Worm (Caenorhabditis elegans): ENCODE measurements around the gene tag-10.

tag-10 gene

DNA sequence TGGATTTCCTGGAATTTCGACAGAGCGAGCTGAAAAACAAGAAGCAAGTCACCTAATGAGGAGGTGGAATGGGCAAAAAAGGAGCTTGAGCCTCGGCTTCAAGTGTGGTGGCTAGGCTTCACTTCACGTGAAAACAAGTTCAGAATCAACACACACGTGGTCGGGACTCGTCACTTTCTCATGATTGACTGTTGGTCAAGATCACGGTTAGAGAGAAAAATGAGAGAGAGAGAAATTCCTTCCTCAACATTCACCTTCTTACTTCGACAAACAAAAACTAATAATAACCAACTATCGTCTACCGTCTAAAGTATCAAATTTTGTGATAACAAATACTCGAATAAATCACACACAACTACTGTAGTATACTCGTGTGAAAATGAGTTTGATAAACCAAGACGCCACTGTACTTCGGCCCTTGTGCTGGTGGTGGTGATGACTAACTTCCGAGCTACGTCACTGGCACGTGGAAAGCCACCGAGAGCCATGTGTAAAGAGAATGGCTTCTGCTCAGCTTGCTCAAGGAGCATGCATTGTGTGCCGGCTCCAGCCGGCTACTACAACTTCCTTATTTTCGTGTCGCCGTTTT lies 41.3 kb downstream of the tag-10 start (continued):
- TF ChIP-seq D1046.2 (GFP tag; IDR thresholded peaks at IDR 0.05), result no peak
- no peak for TF ChIP-seq ceh-44 (GFP tag; IDR thresholded peaks at IDR 0.05)
- TF ChIP-seq unc-130 (GFP tag; optimal IDR thresholded peaks at IDR 0.05), result no peak
- TF ChIP-seq mdt-29 (GFP tag; IDR thresholded peaks at IDR 0.05), result no peak
- peak; percentile 15 for TF ChIP-seq aha-1 (tag)
- no peak for TF ChIP-seq nhr-6 (tag; optimal IDR thresholded peaks at IDR 0.05)
- no peak for TF ChIP-seq ztf-11 (tag; optimal IDR thresholded peaks at IDR 0.05)
- TF ChIP-seq rbr-2 (tag; optimal IDR thresholded peaks at IDR 0.05), result no peak
- no peak for TF ChIP-seq F44E2.7 (GFP tag; IDR thresholded peaks at IDR 0.05)
- 0 out of 2 replicates have a peak, but pooled peaks have one; percentile 20 for TF ChIP-seq dmd-6 (GFP tag; IDR thresholded peaks at IDR 0.05)
- TF ChIP-seq php-3 (GFP tag; IDR thresholded peaks at IDR 0.05), result no peak
- peak; percentile 27 for TF ChIP-seq mxl-3 (GFP tag; optimal IDR thresholded peaks at IDR 0.05)
- TF ChIP-seq attf-4 (tag; optimal IDR thresholded peaks at IDR 0.05), result no peak
- TF ChIP-seq hmg-1.1 (GFP tag; IDR thresholded peaks at IDR 0.05), result no peak
- no peak for TF ChIP-seq set-16 (GFP tag; IDR thresholded peaks at IDR 0.05)
- TF ChIP-seq skn-1 (tag; optimal IDR thresholded peaks at IDR 0.05), result no peak
- no peak for TF ChIP-seq ctbp-1 (GFP tag; IDR thresholded peaks at IDR 0.05)
- no peak for TF ChIP-seq ZK337.2 (GFP tag; IDR thresholded peaks at IDR 0.05)

DNA sequence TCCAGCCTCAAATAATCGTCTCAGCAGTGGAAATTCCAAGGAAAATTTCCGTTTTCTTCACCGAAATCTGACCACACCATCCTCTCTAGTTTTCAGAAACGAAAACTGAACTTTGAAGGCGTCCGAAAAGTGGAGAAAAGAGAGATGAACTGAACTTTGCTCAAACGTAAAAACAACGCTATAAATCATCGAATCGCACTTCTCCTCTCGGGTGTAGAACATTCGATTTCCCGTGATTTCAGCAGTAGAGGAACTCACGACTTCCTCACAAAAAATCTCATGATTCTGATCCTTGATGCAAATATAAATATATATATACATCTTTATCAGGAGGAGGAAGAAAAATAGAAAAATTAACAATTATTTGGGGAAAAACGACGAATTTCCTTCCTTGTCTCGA lies 42.8 kb downstream of the tag-10 start:
- TF ChIP-seq nhr-28 (tag; optimal IDR thresholded peaks at IDR 0.05) (peak; percentile 15), hlh-30 (tag; optimal IDR thresholded peaks at IDR 0.05; ENCODE audit: insufficient read depth) (peak; percentile 50), mdl-1 (tag; optimal IDR thresholded peaks at IDR 0.05) (peak in 1 of 2 experiments; percentile 11), pqm-1 (tag; optimal IDR thresholded peaks at IDR 0.05) (no peak)

DNA sequence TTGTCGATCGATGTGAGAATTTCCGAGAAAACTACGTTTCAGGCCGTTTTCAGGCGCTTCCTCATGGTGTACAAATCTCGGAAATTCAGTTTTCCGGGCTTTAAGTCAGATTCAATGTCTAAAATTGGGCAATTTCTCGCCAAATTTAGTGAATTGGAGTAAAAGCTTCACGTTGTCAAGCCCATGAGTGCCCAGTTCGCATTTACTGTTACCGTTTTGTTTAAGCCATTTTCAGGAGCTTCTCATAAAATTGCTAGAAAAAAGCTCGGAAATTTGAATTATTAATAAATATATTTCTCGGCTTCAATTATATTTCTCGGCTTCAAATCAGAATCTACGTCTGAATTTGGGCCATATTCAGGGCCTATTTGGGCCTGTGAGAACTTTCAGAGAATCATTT lies 45.5 kb downstream of the tag-10 start:
- TF ChIP-seq set-16 (GFP tag; IDR thresholded peaks at IDR 0.05) (no peak), pha-4 (GFP tag; IDR thresholded peaks at IDR 0.05) (no peak), pha-4 (tag; optimal IDR thresholded peaks at IDR 0.05) (no peak), skn-1 (tag; optimal IDR thresholded peaks at IDR 0.05) (no peak), nhr-76 (tag; optimal IDR thresholded peaks at IDR 0.05) (no peak), mxl-2 (GFP tag; conservative IDR thresholded peaks at IDR 0.05) (no peak), aha-1 (tag) (peak; percentile 92), sdz-12 (GFP tag; optimal IDR thresholded peaks at IDR 0.05) (no peak), hlh-11 (tag; optimal IDR thresholded peaks at IDR 0.05) (no peak), nhr-42 (GFP tag; IDR thresholded peaks at IDR 0.05) (no peak)

ce11 chrII:13678555-13679119 lies 46.3 kb downstream of the tag-10 start:
- peak in 1 of 2 experiments; percentile 55 for TF ChIP-seq mdl-1 (tag; optimal IDR thresholded peaks at IDR 0.05)
- TF ChIP-seq nhr-10 (tag; optimal IDR thresholded peaks at IDR 0.05), result peak; percentile 55
- TF ChIP-seq nhr-111 (GFP tag; optimal IDR thresholded peaks at IDR 0.05), result no peak
- TF ChIP-seq dmd-9 (GFP tag; IDR thresholded peaks at IDR 0.05), result no peak
- TF ChIP-seq lir-3 (tag; optimal IDR thresholded peaks at IDR 0.05), result no peak
- no peak for TF ChIP-seq lin-15B (tag; optimal IDR thresholded peaks at IDR 0.05)
- no peak for TF ChIP-seq lsy-2 (tag; optimal IDR thresholded peaks at IDR 0.05)
- no peak for TF ChIP-seq zip-2 (tag; optimal IDR thresholded peaks at IDR 0.05)
- TF ChIP-seq dpl-1 (GFP tag; optimal IDR thresholded peaks at IDR 0.05), result no peak
- no peak for TF ChIP-seq skn-1 (tag; optimal IDR thresholded peaks at IDR 0.05)
- TF ChIP-seq unc-130 (GFP tag; optimal IDR thresholded peaks at IDR 0.05), result no peak
- no peak for TF ChIP-seq jun-1 (tag; optimal IDR thresholded peaks at IDR 0.05)
- no peak for TF ChIP-seq aly-2 (tag; optimal IDR thresholded peaks at IDR 0.05)
- TF ChIP-seq mdt-29 (GFP tag; IDR thresholded peaks at IDR 0.05), result peak; percentile 60; the same call in 1 of the 2 replicates
- TF ChIP-seq gei-8 (GFP tag; optimal IDR thresholded peaks at IDR 0.05), result no peak
- TF ChIP-seq ceh-62 (tag; optimal IDR thresholded peaks at IDR 0.05), result no peak
- TF ChIP-seq lin-38 (GFP tag; IDR thresholded peaks at IDR 0.05), result no peak
- TF ChIP-seq daf-19 (GFP tag; conservative IDR thresholded peaks at IDR 0.05), result no peak
- no peak for TF ChIP-seq duxl-1 (tag; optimal IDR thresholded peaks at IDR 0.05; ENCODE audit: poor library complexity)
- TF ChIP-seq lin-13 (GFP tag; optimal IDR thresholded peaks at IDR 0.05), result no peak
- TF ChIP-seq nhr-41 (GFP tag; IDR thresholded peaks at IDR 0.05), result no peak
- TF ChIP-seq snpc-1.2 (GFP tag; IDR thresholded peaks at IDR 0.05), result 0 out of 2 replicates have a peak, but pooled peaks have one; percentile 24

Measured in whole organism, L4 larva.